Worm (Caenorhabditis elegans) whole organism, L1 larva: ENCODE data around the gene mltn-10.

Source experiments
- C04F5.9 ChIP-seq: sonication (generic microtip); optimal IDR thresholded peaks from 2 replicates; lab custom pipeline; 2016; ENCODE audit warnings: missing genetic modification characterization, missing compliant biosample characterization
- F16B12.6 ChIP-seq: fragments of 150-350 bp; optimal IDR thresholded peaks from 2 replicates; lab custom pipeline; 2014; ENCODE audit warnings: missing biosample characterization, missing genetic modification characterization
- aha-1 ChIP-seq: fragments of 150-350 bp; optimal IDR thresholded peaks from 2 replicates; lab custom pipeline; 2014; ENCODE audit warnings: missing biosample characterization, missing genetic modification characterization
- alr-1 ChIP-seq: fragments of 200-800 bp; sonication (Bioruptor generic); optimal IDR thresholded peaks from 2 replicates; lab custom pipeline; 2018; ENCODE audit warnings: borderline replicate concordance, mild to moderate bottlenecking, missing genetic modification characterization, missing compliant biosample characterization
- ama-1 ChIP-seq: fragments of 150-350 bp; optimal IDR thresholded peaks from 2 replicates; lab custom pipeline; 2014
- blmp-1 ChIP-seq: fragments of 150-350 bp; optimal IDR thresholded peaks from 2 replicates; lab custom pipeline; 2014; ENCODE audit warnings: missing biosample characterization, missing genetic modification characterization
- ceh-63 ChIP-seq: fragments of 200-800 bp; sonication (Bioruptor generic); optimal IDR thresholded peaks from 2 replicates; lab custom pipeline; 2018; ENCODE audit warnings: mild to moderate bottlenecking, missing genetic modification characterization, missing compliant biosample characterization
- ceh-88 ChIP-seq: fragments of 200-800 bp; sonication (Bioruptor generic); IDR thresholded peaks from 2 replicates; pipeline ENCODE4 v1.3.6; 2022; ENCODE audit warnings: missing genetic modification characterization, missing compliant biosample characterization
- ceh-90 ChIP-seq: sonication (generic microtip); optimal IDR thresholded peaks from 2 replicates; lab custom pipeline; 2016; ENCODE audit warnings: missing genetic modification characterization, missing compliant biosample characterization
- dpl-1 ChIP-seq, 3 experiments: fragments of 150-350 bp in 2 of 3; sonication (generic microtip) in 1 of 3; optimal IDR thresholded peaks; 2 replicates each; lab custom pipeline; 2014 to 2017; ENCODE audit warnings: missing biosample characterization in 3 of 3, missing genetic modification characterization in 3 of 3, missing genetic modification reagents in 3 of 3
- egl-27 ChIP-seq, 2 experiments: fragments of 150-350 bp in 1 of 2; sonication (generic microtip); optimal IDR thresholded peaks; 3 replicates each; lab custom pipeline; 2017 to 2018; ENCODE audit warnings: missing biosample characterization in 2 of 2, missing genetic modification characterization in 2 of 2, missing genetic modification reagents in 2 of 2
- elt-3 ChIP-seq, 6 experiments: fragments of 150-350 bp in 1 of 6; sonication (generic microtip); optimal IDR thresholded peaks; 2 replicates each; lab custom pipeline; 2017 to 2018; ENCODE audit warnings: missing biosample characterization in 6 of 6, missing genetic modification characterization in 6 of 6, inconsistent platforms in 1 of 6
- ets-5 ChIP-seq: fragments of 200-800 bp; sonication (Bioruptor generic); IDR thresholded peaks from 2 replicates; pipeline ENCODE4 v1.3.6; 2022; ENCODE audit warnings: missing genetic modification characterization, missing compliant biosample characterization
- fkh-4 ChIP-seq: sonication (generic microtip); optimal IDR thresholded peaks from 2 replicates; lab custom pipeline; 2016; ENCODE audit warnings: missing compliant biosample characterization, missing genetic modification characterization, borderline replicate concordance
- fkh-8 ChIP-seq: sonication (generic microtip); optimal IDR thresholded peaks from 2 replicates; lab custom pipeline; 2016; ENCODE audit warnings: mild to moderate bottlenecking, missing genetic modification characterization, missing compliant biosample characterization
- grh-1 ChIP-seq: fragments of 200-800 bp; sonication (Bioruptor generic); IDR thresholded peaks from 2 replicates; pipeline ENCODE4 v1.3.6; 2022; ENCODE audit warnings: missing genetic modification reagents, missing genetic modification characterization, missing compliant biosample characterization
- jun-1 ChIP-seq: fragments of 150-350 bp; optimal IDR thresholded peaks from 2 replicates; lab custom pipeline; 2014; ENCODE audit warnings: missing biosample characterization, missing genetic modification reagents, missing genetic modification characterization
- lin-13 ChIP-seq: fragments of 150-350 bp; optimal IDR thresholded peaks from 2 replicates; lab custom pipeline; 2014; ENCODE audit warnings: missing biosample characterization, missing genetic modification reagents, missing genetic modification characterization
- lin-14 ChIP-seq: fragments of 200-800 bp; sonication (Bioruptor generic); optimal IDR thresholded peaks from 2 replicates; lab custom pipeline; 2018; ENCODE audit warnings: mild to moderate bottlenecking, missing genetic modification characterization, moderate library complexity, missing compliant biosample characterization
- lin-15B ChIP-seq: fragments of 150-350 bp; sonication (generic microtip); optimal IDR thresholded peaks from 3 replicates; lab custom pipeline; 2014; ENCODE audit warnings: missing biosample characterization, missing genetic modification characterization
- lin-35 ChIP-seq, 2 experiments: fragments of 150-350 bp; optimal IDR thresholded peaks; 2 replicates each; lab custom pipeline; 2014; ENCODE audit warnings: missing biosample characterization in 2 of 2, missing genetic modification characterization in 2 of 2, missing genetic modification reagents in 2 of 2
- lir-3 ChIP-seq: sonication (generic microtip); optimal IDR thresholded peaks from 2 replicates; lab custom pipeline; 2016; ENCODE audit warnings: mild to moderate bottlenecking, missing genetic modification characterization, moderate library complexity, missing compliant biosample characterization; ENCODE audit not compliant: poor library complexity
- lsy-2 ChIP-seq, 2 experiments: fragments of 150-350 bp; optimal IDR thresholded peaks; 2 replicates each; lab custom pipeline; 2014; ENCODE audit warnings: missing biosample characterization in 2 of 2, missing genetic modification characterization in 2 of 2
- mab-9 ChIP-seq: fragments of 200-800 bp; sonication (Bioruptor generic); IDR thresholded peaks from 2 replicates; pipeline ENCODE4 v1.3.6; 2022; ENCODE audit warnings: missing genetic modification reagents, missing genetic modification characterization, missing compliant biosample characterization
- mdl-1 ChIP-seq, 2 experiments: fragments of 150-350 bp; optimal IDR thresholded peaks; 2 replicates each; lab custom pipeline; 2014 to 2017; ENCODE audit warnings: missing biosample characterization in 2 of 2, missing genetic modification characterization in 2 of 2, inconsistent platforms in 1 of 2
- mef-2 ChIP-seq: fragments of 150-350 bp; optimal IDR thresholded peaks from 2 replicates; lab custom pipeline; 2014; ENCODE audit warnings: missing biosample characterization, missing genetic modification characterization
- mep-1 ChIP-seq: fragments of 150-350 bp; optimal IDR thresholded peaks from 2 replicates; lab custom pipeline; 2014; ENCODE audit warnings: missing biosample characterization, missing genetic modification characterization
- nhr-19 ChIP-seq: fragments of 200-800 bp; sonication (Bioruptor generic); conservative IDR thresholded peaks from 2 replicates; pipeline ENCODE4 v1.3.6; 2022; ENCODE audit warnings: missing genetic modification characterization, missing compliant biosample characterization
- nhr-20 ChIP-seq: sonication (generic microtip); optimal IDR thresholded peaks from 2 replicates; lab custom pipeline; 2016; ENCODE audit warnings: mild to moderate bottlenecking, missing genetic modification characterization, missing compliant biosample characterization
- nhr-28 ChIP-seq: fragments of 150-350 bp; optimal IDR thresholded peaks from 2 replicates; lab custom pipeline; 2014; ENCODE audit warnings: missing biosample characterization, missing genetic modification characterization
- nhr-47 ChIP-seq: sonication (generic microtip); optimal IDR thresholded peaks from 2 replicates; lab custom pipeline; 2016; ENCODE audit warnings: mild to moderate bottlenecking, missing genetic modification characterization, moderate library complexity, missing compliant biosample characterization
- nhr-76 ChIP-seq: sonication (generic microtip); optimal IDR thresholded peaks from 2 replicates; lab custom pipeline; 2017; ENCODE audit warnings: missing biosample characterization, missing genetic modification characterization
- nhr-77 ChIP-seq: fragments of 150-350 bp; optimal IDR thresholded peaks from 2 replicates; lab custom pipeline; 2014; ENCODE audit warnings: missing biosample characterization, missing genetic modification characterization
- nhr-85 ChIP-seq: sonication (generic microtip); peaks from one replicate; lab custom pipeline; 2016; ENCODE audit warnings: missing genetic modification characterization, inconsistent platforms, missing compliant biosample characterization
- pag-3 ChIP-seq: sonication (generic microtip); optimal IDR thresholded peaks from 2 replicates; lab custom pipeline; 2017; ENCODE audit warnings: missing genetic modification characterization, mild to moderate bottlenecking, missing compliant biosample characterization, antibody characterized with exemption, borderline replicate concordance; ENCODE audit not compliant: insufficient read depth
- pqm-1 ChIP-seq: sonication (generic microtip); optimal IDR thresholded peaks from 3 replicates; lab custom pipeline; 2017; ENCODE audit warnings: missing biosample characterization, missing genetic modification characterization
- tlp-1 ChIP-seq: fragments of 150-350 bp; optimal IDR thresholded peaks from 2 replicates; lab custom pipeline; 2014; ENCODE audit warnings: missing biosample characterization, missing genetic modification characterization
- unc-30 ChIP-seq: sonication (generic microtip); optimal IDR thresholded peaks from 2 replicates; lab custom pipeline; 2017; ENCODE audit warnings: missing biosample characterization, missing genetic modification characterization
- vab-15 ChIP-seq: sonication (generic microtip); optimal IDR thresholded peaks from 2 replicates; lab custom pipeline; 2017; ENCODE audit warnings: missing genotype, mild to moderate bottlenecking, missing genetic modification characterization, missing compliant biosample characterization

Gene mltn-10

ce11 chrII:14598367-14598766, 24.5 kb upstream of the mltn-10 start (continued):
- peak; percentile 73 for TF ChIP-seq mep-1 (tag; lab: Kevin White, UChicago)
- TF ChIP-seq fkh-8 (tag; lab: Kevin White, UChicago): peak; percentile 73
- TF ChIP-seq grh-1 (GFP tag; lab: Robert Waterston, UW): no peak
- TF ChIP-seq ceh-88: no peak
- peak in 2 of 6 experiments; percentile 38 to 54 for TF ChIP-seq elt-3 (tag; optimal IDR thresholded peaks at IDR 0.05; lab: Kevin White, UChicago)
- TF ChIP-seq nhr-19 (GFP tag; lab: Robert Waterston, UW): peak; percentile 83
- TF ChIP-seq fkh-4: no peak
- TF ChIP-seq lin-15B (tag; lab: Kevin White, UChicago): no peak
- no peak for TF ChIP-seq alr-1 (tag; lab: Kevin White, UChicago)
- peak in 1 of 2 experiments; percentile 10 for TF ChIP-seq egl-27 (tag; optimal IDR thresholded peaks at IDR 0.05; lab: Kevin White, UChicago)
- peak; percentile 67 for TF ChIP-seq nhr-85
- peak; percentile 57 for TF ChIP-seq lin-13 (GFP tag; lab: Kevin White, UChicago)
- TF ChIP-seq blmp-1 (tag; lab: Kevin White, UChicago): no peak
- peak; percentile 76 to 79 for TF ChIP-seq lsy-2 (tag; optimal IDR thresholded peaks at IDR 0.05; lab: Kevin White, UChicago)
- peak; percentile 61 for TF ChIP-seq nhr-47 (tag; lab: Kevin White, UChicago)
- TF ChIP-seq lin-14 (GFP tag; lab: Kevin White, UChicago): peak; percentile 87
- no peak for TF ChIP-seq pqm-1 (tag; lab: Kevin White, UChicago)
- no peak for TF ChIP-seq pag-3
- peak; percentile 84 for TF ChIP-seq nhr-20
- peak; percentile 25 for TF ChIP-seq jun-1 (tag; lab: Kevin White, UChicago)
- TF ChIP-seq lir-3: peak; percentile 51
- no peak for TF ChIP-seq ceh-90 (tag; lab: Kevin White, UChicago)
- TF ChIP-seq ceh-63 (GFP tag; lab: Kevin White, UChicago): no peak
- TF ChIP-seq ets-5: no peak
- peak; percentile 56 to 80 for TF ChIP-seq lin-35 (GFP tag; optimal IDR thresholded peaks at IDR 0.05; lab: Kevin White, UChicago)
- peak; percentile 84 for TF ChIP-seq nhr-77 (tag; lab: Kevin White, UChicago)
- TF ChIP-seq vab-15: no peak
- TF ChIP-seq aha-1 (tag; lab: Kevin White, UChicago): no peak
- no peak for TF ChIP-seq unc-30 (tag; lab: Kevin White, UChicago)
- TF ChIP-seq mef-2 (tag; lab: Kevin White, UChicago): no peak
- peak in 1 of 2 experiments; percentile 89 for TF ChIP-seq mdl-1 (tag; optimal IDR thresholded peaks at IDR 0.05; lab: Kevin White, UChicago)
- TF ChIP-seq nhr-28 (tag; lab: Kevin White, UChicago): no peak
- TF ChIP-seq F16B12.6: no peak
- no peak for TF ChIP-seq mab-9 (GFP tag; lab: Robert Waterston, UW)
- TF ChIP-seq dpl-1 (GFP tag; optimal IDR thresholded peaks at IDR 0.05; lab: Kevin White, UChicago): peak; percentile 28 to 53 (median 45)
- no peak for TF ChIP-seq C04F5.9 (tag; lab: Kevin White, UChicago)
- peak; percentile 32 for TF ChIP-seq ama-1 (lab: Kevin White, UChicago)
- TF ChIP-seq nhr-76 (tag; lab: Kevin White, UChicago): no peak

- TF ChIP-seq mep-1 (tag; lab: Kevin White, UChicago) (peak; percentile 6), ceh-90 (tag; lab: Kevin White, UChicago) (no peak), tlp-1 (tag; lab: Kevin White, UChicago) (no peak)
Measured at ce11 chrII:14599284-14599862, 23.5 kb upstream of the mltn-10 start.
